Worm (Caenorhabditis elegans) whole organism, L1 larva: Measurements from ENCODE around the gene ogdh-1.

Source experiments
- C04F5.9 ChIP-seq: sonication (generic microtip); optimal IDR thresholded peaks from 2 replicates; lab custom pipeline; 2016; ENCODE audit warnings: missing genetic modification characterization, missing compliant biosample characterization
- C16A3.4 ChIP-seq: fragments of 150-350 bp; optimal IDR thresholded peaks from 2 replicates; lab custom pipeline; 2014; ENCODE audit warnings: missing biosample characterization, missing genetic modification characterization
- Y116A8C.19 ChIP-seq: sonication (generic microtip); optimal IDR thresholded peaks from 2 replicates; lab custom pipeline; 2016; ENCODE audit warnings: missing compliant biosample characterization, missing genetic modification characterization, borderline replicate concordance
- aha-1 ChIP-seq: fragments of 150-350 bp; optimal IDR thresholded peaks from 2 replicates; lab custom pipeline; 2014; ENCODE audit warnings: missing biosample characterization, missing genetic modification characterization
- blmp-1 ChIP-seq: fragments of 150-350 bp; optimal IDR thresholded peaks from 2 replicates; lab custom pipeline; 2014; ENCODE audit warnings: missing biosample characterization, missing genetic modification characterization
- ceh-63 ChIP-seq: fragments of 200-800 bp; sonication (Bioruptor generic); optimal IDR thresholded peaks from 2 replicates; lab custom pipeline; 2018; ENCODE audit warnings: mild to moderate bottlenecking, missing genetic modification characterization, missing compliant biosample characterization
- ceh-8 ChIP-seq: fragments of 200-800 bp; sonication (Bioruptor generic); optimal IDR thresholded peaks from 2 replicates; lab custom pipeline; 2018; ENCODE audit warnings: mild to moderate bottlenecking, missing genetic modification characterization, moderate library complexity, missing compliant biosample characterization
- ceh-82 ChIP-seq, 3 experiments: fragments of 150-350 bp in 1 of 3; sonication (generic microtip) in 2 of 3; optimal IDR thresholded peaks; 2 replicates each; lab custom pipeline; 2014 to 2017; ENCODE audit warnings: missing biosample characterization in 3 of 3, missing genetic modification characterization in 3 of 3
- ceh-90 ChIP-seq: sonication (generic microtip); optimal IDR thresholded peaks from 2 replicates; lab custom pipeline; 2016; ENCODE audit warnings: missing genetic modification characterization, missing compliant biosample characterization
- dsc-1 ChIP-seq: sonication (generic microtip); optimal IDR thresholded peaks from 2 replicates; lab custom pipeline; 2016; ENCODE audit warnings: mild to moderate bottlenecking, missing genetic modification characterization, missing compliant biosample characterization
- efl-1 ChIP-seq, 4 experiments: fragments of 150-350 bp; optimal IDR thresholded peaks in 3 of 4; peaks in 1 of 4; 1 replicate in 1 of 4; 2 replicates in 3 of 4; lab custom pipeline; 2014; ENCODE audit warnings: missing biosample characterization in 2 of 4, missing genetic modification characterization in 2 of 4, missing genetic modification reagents in 2 of 4
- egl-13 ChIP-seq: sonication (generic microtip); optimal IDR thresholded peaks from 2 replicates; lab custom pipeline; 2016; ENCODE audit warnings: missing genotype, missing genetic modification reagents, missing genetic modification characterization, missing compliant biosample characterization
- egl-27 ChIP-seq, 2 experiments: fragments of 150-350 bp in 1 of 2; sonication (generic microtip); optimal IDR thresholded peaks; 3 replicates each; lab custom pipeline; 2017 to 2018; ENCODE audit warnings: missing biosample characterization in 2 of 2, missing genetic modification characterization in 2 of 2, missing genetic modification reagents in 2 of 2
- elt-3 ChIP-seq, 6 experiments: fragments of 150-350 bp in 1 of 6; sonication (generic microtip); optimal IDR thresholded peaks; 2 replicates each; lab custom pipeline; 2017 to 2018; ENCODE audit warnings: missing biosample characterization in 6 of 6, missing genetic modification characterization in 6 of 6, inconsistent platforms in 1 of 6
- ets-5 ChIP-seq: fragments of 200-800 bp; sonication (Bioruptor generic); IDR thresholded peaks from 2 replicates; pipeline ENCODE4 v1.3.6; 2022; ENCODE audit warnings: missing genetic modification characterization, missing compliant biosample characterization
- fkh-10 ChIP-seq: sonication (generic microtip); optimal IDR thresholded peaks from 2 replicates; lab custom pipeline; 2017; ENCODE audit warnings: missing biosample characterization, missing genetic modification reagents, missing genetic modification characterization
- fkh-4 ChIP-seq: sonication (generic microtip); optimal IDR thresholded peaks from 2 replicates; lab custom pipeline; 2016; ENCODE audit warnings: missing compliant biosample characterization, missing genetic modification characterization, borderline replicate concordance
- fos-1 ChIP-seq: fragments of 150-350 bp; optimal IDR thresholded peaks from 2 replicates; lab custom pipeline; 2014; ENCODE audit warnings: missing biosample characterization, missing genetic modification characterization
- hlh-17 ChIP-seq: fragments of 200-800 bp; sonication (Bioruptor generic); optimal IDR thresholded peaks from 2 replicates; lab custom pipeline; 2018; ENCODE audit warnings: missing genetic modification characterization, mild to moderate bottlenecking, missing compliant biosample characterization, moderate library complexity, borderline replicate concordance
- hpl-2 ChIP-seq: fragments of 150-350 bp; optimal IDR thresholded peaks from 2 replicates; lab custom pipeline; 2014; ENCODE audit warnings: missing biosample characterization, missing genetic modification reagents, missing genetic modification characterization
- irx-1 ChIP-seq: sonication (generic microtip); optimal IDR thresholded peaks from 2 replicates; lab custom pipeline; 2016; ENCODE audit warnings: missing genetic modification characterization, missing compliant biosample characterization
- isw-1 ChIP-seq: fragments of 200-800 bp; sonication (Bioruptor generic); IDR thresholded peaks from 2 replicates; pipeline ENCODE4 v1.3.6; 2022; ENCODE audit warnings: missing genetic modification characterization, missing compliant biosample characterization
- jun-1 ChIP-seq: fragments of 150-350 bp; optimal IDR thresholded peaks from 2 replicates; lab custom pipeline; 2014; ENCODE audit warnings: missing biosample characterization, missing genetic modification reagents, missing genetic modification characterization
- lin-13 ChIP-seq: fragments of 150-350 bp; optimal IDR thresholded peaks from 2 replicates; lab custom pipeline; 2014; ENCODE audit warnings: missing biosample characterization, missing genetic modification reagents, missing genetic modification characterization
- lin-15B ChIP-seq: fragments of 150-350 bp; sonication (generic microtip); optimal IDR thresholded peaks from 3 replicates; lab custom pipeline; 2014; ENCODE audit warnings: missing biosample characterization, missing genetic modification characterization
- lin-35 ChIP-seq, 2 experiments: fragments of 150-350 bp; optimal IDR thresholded peaks; 2 replicates each; lab custom pipeline; 2014; ENCODE audit warnings: missing biosample characterization in 2 of 2, missing genetic modification characterization in 2 of 2, missing genetic modification reagents in 2 of 2
- lsy-2 ChIP-seq, 2 experiments: fragments of 150-350 bp; optimal IDR thresholded peaks; 2 replicates each; lab custom pipeline; 2014; ENCODE audit warnings: missing biosample characterization in 2 of 2, missing genetic modification characterization in 2 of 2
- mab-9 ChIP-seq: fragments of 200-800 bp; sonication (Bioruptor generic); IDR thresholded peaks from 2 replicates; pipeline ENCODE4 v1.3.6; 2022; ENCODE audit warnings: missing genetic modification reagents, missing genetic modification characterization, missing compliant biosample characterization
- mef-2 ChIP-seq: fragments of 150-350 bp; optimal IDR thresholded peaks from 2 replicates; lab custom pipeline; 2014; ENCODE audit warnings: missing biosample characterization, missing genetic modification characterization
- mep-1 ChIP-seq: fragments of 150-350 bp; optimal IDR thresholded peaks from 2 replicates; lab custom pipeline; 2014; ENCODE audit warnings: missing biosample characterization, missing genetic modification characterization
- nhr-11 ChIP-seq: fragments of 150-350 bp; optimal IDR thresholded peaks from 2 replicates; lab custom pipeline; 2014; ENCODE audit warnings: missing biosample characterization, missing genetic modification characterization
- nhr-12 ChIP-seq: sonication (generic microtip); optimal IDR thresholded peaks from 2 replicates; lab custom pipeline; 2017; ENCODE audit warnings: missing biosample characterization, missing genetic modification characterization
- nhr-20 ChIP-seq: sonication (generic microtip); optimal IDR thresholded peaks from 2 replicates; lab custom pipeline; 2016; ENCODE audit warnings: mild to moderate bottlenecking, missing genetic modification characterization, missing compliant biosample characterization
- nhr-28 ChIP-seq: fragments of 150-350 bp; optimal IDR thresholded peaks from 2 replicates; lab custom pipeline; 2014; ENCODE audit warnings: missing biosample characterization, missing genetic modification characterization
- nhr-47 ChIP-seq: sonication (generic microtip); optimal IDR thresholded peaks from 2 replicates; lab custom pipeline; 2016; ENCODE audit warnings: mild to moderate bottlenecking, missing genetic modification characterization, moderate library complexity, missing compliant biosample characterization
- nhr-71 ChIP-seq: sonication (generic microtip); optimal IDR thresholded peaks from 2 replicates; lab custom pipeline; 2016; ENCODE audit warnings: mild to moderate bottlenecking, missing genetic modification characterization, moderate library complexity, missing compliant biosample characterization
- nhr-77 ChIP-seq: fragments of 150-350 bp; optimal IDR thresholded peaks from 2 replicates; lab custom pipeline; 2014; ENCODE audit warnings: missing biosample characterization, missing genetic modification characterization
- pag-3 ChIP-seq: sonication (generic microtip); optimal IDR thresholded peaks from 2 replicates; lab custom pipeline; 2017; ENCODE audit warnings: missing genetic modification characterization, mild to moderate bottlenecking, missing compliant biosample characterization, antibody characterized with exemption, borderline replicate concordance; ENCODE audit not compliant: insufficient read depth
- pax-3 ChIP-seq: fragments of 200-800 bp; sonication (Bioruptor generic); optimal IDR thresholded peaks from 2 replicates; lab custom pipeline; 2018; ENCODE audit warnings: mild to moderate bottlenecking, missing genetic modification characterization, moderate library complexity, missing compliant biosample characterization
- rnt-1 ChIP-seq: sonication (generic microtip); optimal IDR thresholded peaks from 2 replicates; lab custom pipeline; 2016; ENCODE audit warnings: mild to moderate bottlenecking, missing genetic modification characterization, moderate library complexity, missing compliant biosample characterization
- skn-1 ChIP-seq: fragments of 150-350 bp; optimal IDR thresholded peaks from 2 replicates; lab custom pipeline; 2014; ENCODE audit warnings: missing biosample characterization, missing genetic modification characterization
- snu-23 ChIP-seq: sonication (generic microtip); optimal IDR thresholded peaks from 2 replicates; lab custom pipeline; 2016; ENCODE audit warnings: missing genetic modification characterization, missing compliant biosample characterization
- sox-4 ChIP-seq: sonication (generic microtip); optimal IDR thresholded peaks from 2 replicates; lab custom pipeline; 2016; ENCODE audit warnings: missing genetic modification characterization, missing compliant biosample characterization
- sup-37 ChIP-seq: fragments of 200-800 bp; sonication (Bioruptor generic); optimal IDR thresholded peaks from 2 replicates; lab custom pipeline; 2018; ENCODE audit warnings: mild to moderate bottlenecking, missing genetic modification characterization, missing compliant biosample characterization
- swsn-7 ChIP-seq: sonication (generic microtip); optimal IDR thresholded peaks from 2 replicates; lab custom pipeline; 2016; ENCODE audit warnings: missing genetic modification characterization, missing compliant biosample characterization
- unc-130 ChIP-seq: fragments of 150-350 bp; optimal IDR thresholded peaks from 2 replicates; lab custom pipeline; 2017; ENCODE audit warnings: missing biosample characterization, missing genetic modification characterization, inconsistent platforms
- unc-86 ChIP-seq: sonication (generic microtip); optimal IDR thresholded peaks from 2 replicates; lab custom pipeline; 2016; ENCODE audit warnings: missing genetic modification characterization, missing compliant biosample characterization
- unc-98 ChIP-seq: fragments of 200-800 bp; sonication (Bioruptor generic); IDR thresholded peaks from 2 replicates; pipeline ENCODE4 v1.3.6; 2022; ENCODE audit warnings: missing genetic modification characterization, missing compliant biosample characterization
- vab-15 ChIP-seq: sonication (generic microtip); optimal IDR thresholded peaks from 2 replicates; lab custom pipeline; 2017; ENCODE audit warnings: missing genotype, mild to moderate bottlenecking, missing genetic modification characterization, missing compliant biosample characterization
- xbp-1 ChIP-seq: sonication (generic microtip); optimal IDR thresholded peaks from 2 replicates; lab custom pipeline; 2016; ENCODE audit warnings: missing genetic modification characterization, missing compliant biosample characterization
- zip-4 ChIP-seq: fragments of 200-800 bp; sonication (Bioruptor generic); optimal IDR thresholded peaks from 2 replicates; lab custom pipeline; 2018; ENCODE audit warnings: mild to moderate bottlenecking, missing genetic modification characterization, moderate library complexity, missing compliant biosample characterization
- ztf-11 ChIP-seq, 2 experiments: sonication (generic microtip); optimal IDR thresholded peaks; 2 replicates each; lab custom pipeline; 2016 to 2017; ENCODE audit warnings: missing genetic modification characterization in 2 of 2, missing biosample characterization in 1 of 2, missing compliant biosample characterization in 1 of 2

ogdh-1 gene

DNA sequence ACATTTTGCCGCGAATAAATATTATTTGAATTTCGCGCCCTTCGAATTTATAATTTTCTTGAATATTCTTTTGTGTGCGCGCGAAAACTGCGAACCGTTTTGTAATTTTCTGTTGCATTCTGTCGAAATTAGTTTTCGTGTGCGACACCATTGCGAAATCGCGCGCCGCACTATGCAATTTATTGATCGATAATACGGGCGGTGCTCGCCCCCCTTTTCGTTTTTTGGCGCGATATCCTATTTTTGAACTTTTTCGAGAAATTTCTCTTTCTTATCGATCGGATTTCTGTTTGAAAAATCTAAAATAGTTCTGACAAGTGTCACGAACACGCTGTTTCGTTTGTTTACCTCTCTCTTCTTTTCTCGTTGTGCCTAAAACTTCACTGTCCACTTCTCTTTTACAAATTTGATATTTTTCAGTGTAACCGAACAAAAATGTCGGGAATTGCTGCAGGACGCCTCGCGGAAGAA, 53.2 kb downstream of the ogdh-1 start, which contains the start of gene ubc-9 (continued):
- TF ChIP-seq ztf-11 (tag; optimal IDR thresholded peaks at IDR 0.05; lab: Kevin White, UChicago) (peak in 1 of 2 experiments; percentile 15), nhr-71 (tag; lab: Kevin White, UChicago) (peak; percentile 88), nhr-20 (tag; lab: Kevin White, UChicago) (peak; percentile 83), ets-5 (GFP tag; lab: Robert Waterston, UW) (no peak), lin-15B (tag; lab: Kevin White, UChicago) (peak; percentile 70), irx-1 (tag; lab: Kevin White, UChicago) (peak; percentile 22), hpl-2 (GFP tag; lab: Kevin White, UChicago) (no peak), blmp-1 (peak; percentile 49), nhr-47 (peak; percentile 82), unc-130 (tag; lab: Kevin White, UChicago) (no peak), skn-1 (tag; lab: Kevin White, UChicago) (peak; percentile 56), aha-1 (tag; lab: Kevin White, UChicago) (peak; percentile 13), lin-13 (peak; percentile 88), sup-37 (no peak), mef-2 (no peak), isw-1 (GFP tag; lab: Robert Waterston, UW) (peak; percentile 69), nhr-28 (no peak), jun-1 (tag; lab: Kevin White, UChicago) (no peak), C16A3.4 (tag; lab: Kevin White, UChicago) (peak; percentile 73), unc-98 (GFP tag; lab: Robert Waterston, UW) (no peak), egl-13 (tag; lab: Kevin White, UChicago) (peak; percentile 54), fkh-10 (GFP tag; lab: Kevin White, UChicago) (no peak), fkh-4 (tag; lab: Kevin White, UChicago) (no peak), sox-4 (tag; lab: Kevin White, UChicago) (peak; percentile 35), nhr-77 (peak; percentile 43), C04F5.9 (tag; lab: Kevin White, UChicago) (peak; percentile 30), ceh-63 (no peak), lsy-2 (tag; optimal IDR thresholded peaks at IDR 0.05; lab: Kevin White, UChicago) (peak; percentile 74 to 76), vab-15 (tag; lab: Kevin White, UChicago) (peak; percentile 0), ceh-82 (tag; optimal IDR thresholded peaks at IDR 0.05; lab: Kevin White, UChicago) (peak in 2 of 3 experiments; percentile 65 to 80), pag-3 (tag; lab: Kevin White, UChicago) (no peak), mep-1 (tag; lab: Kevin White, UChicago) (peak; percentile 51), nhr-12 (tag; lab: Kevin White, UChicago) (no peak), swsn-7 (peak; percentile 76), hlh-17 (no peak), egl-27 (tag; optimal IDR thresholded peaks at IDR 0.05; lab: Kevin White, UChicago) (no peak), efl-1 (optimal IDR thresholded peaks at IDR 0.05; lab: Kevin White, UChicago) (peak; percentile 71 to 72), efl-1 (GFP tag; optimal IDR thresholded peaks at IDR 0.05 in 1 of 2; lab: Kevin White, UChicago) (peak; percentile 64 to 96), ceh-90 (tag; lab: Kevin White, UChicago) (no peak), snu-23 (GFP tag; lab: Kevin White, UChicago) (peak; percentile 88), pax-3 (tag; lab: Kevin White, UChicago) (peak; percentile 56), Y116A8C.19 (tag; lab: Kevin White, UChicago) (no peak), zip-4 (GFP tag; lab: Kevin White, UChicago) (peak; percentile 69), nhr-11 (tag; lab: Kevin White, UChicago) (no peak), mab-9 (no peak), xbp-1 (tag; lab: Kevin White, UChicago) (peak; percentile 70), ceh-8 (GFP tag; lab: Kevin White, UChicago) (no peak), fos-1 (tag; lab: Kevin White, UChicago) (no peak), rnt-1 (peak; percentile 62), unc-86 (peak; percentile 70), elt-3 (tag; optimal IDR thresholded peaks at IDR 0.05; lab: Kevin White, UChicago) (peak in 2 of 6 experiments; percentile 18 to 25), lin-35 (GFP tag; optimal IDR thresholded peaks at IDR 0.05; lab: Kevin White, UChicago) (peak; percentile 77 to 85), dsc-1 (tag; lab: Kevin White, UChicago) (peak; percentile 72)
